Worm (Caenorhabditis elegans): ENCODE data around the gene pgph-2.

Gene pgph-2

ce11 chrV:5782687-5783086 is 17.8 kb downstream of the pgph-2 start, which contains the start of gene fbxa-183:
fbxa-183 (minus strand) TSS chrV:5782787.
- no peak for TF ChIP-seq nhr-6 (tag; optimal IDR thresholded peaks at IDR 0.05)
- TF ChIP-seq skn-1 (tag; optimal IDR thresholded peaks at IDR 0.05) = no peak
- no peak for TF ChIP-seq gmeb-1 (tag; optimal IDR thresholded peaks at IDR 0.05)
- TF ChIP-seq ZK546.5 (tag; optimal IDR thresholded peaks at IDR 0.05) = no peak
- no peak for TF ChIP-seq ztf-1 (GFP tag; conservative IDR thresholded peaks at IDR 0.05)
- TF ChIP-seq unc-62 (GFP tag; optimal IDR thresholded peaks at IDR 0.05) = no peak
- TF ChIP-seq egl-27 (tag; optimal IDR thresholded peaks at IDR 0.05) = no peak
- TF ChIP-seq sma-9 (GFP tag; optimal IDR thresholded peaks at IDR 0.05) = no peak
- no peak for TF ChIP-seq sma-9 (tag; optimal IDR thresholded peaks at IDR 0.05)
- TF ChIP-seq ama-1 (optimal IDR thresholded peaks at IDR 0.05) = no peak

ce11 chrV:5785372-5785771 is 20.4 kb downstream of the pgph-2 start, which contains the start of gene F44E7.7:
F44E7.7 (minus strand) TSS chrV:5785472.
- TF ChIP-seq unc-39 (tag; optimal IDR thresholded peaks at IDR 0.05) (no peak), gmeb-1 (tag; optimal IDR thresholded peaks at IDR 0.05) (no peak), F13H6.1 (tag; optimal IDR thresholded peaks at IDR 0.05) (no peak), sma-9 (GFP tag; optimal IDR thresholded peaks at IDR 0.05) (no peak), sma-9 (tag; optimal IDR thresholded peaks at IDR 0.05) (no peak), nhr-77 (tag; optimal IDR thresholded peaks at IDR 0.05) (no peak), mbf-1 (tag; optimal IDR thresholded peaks at IDR 0.05) (no peak)

DNA sequence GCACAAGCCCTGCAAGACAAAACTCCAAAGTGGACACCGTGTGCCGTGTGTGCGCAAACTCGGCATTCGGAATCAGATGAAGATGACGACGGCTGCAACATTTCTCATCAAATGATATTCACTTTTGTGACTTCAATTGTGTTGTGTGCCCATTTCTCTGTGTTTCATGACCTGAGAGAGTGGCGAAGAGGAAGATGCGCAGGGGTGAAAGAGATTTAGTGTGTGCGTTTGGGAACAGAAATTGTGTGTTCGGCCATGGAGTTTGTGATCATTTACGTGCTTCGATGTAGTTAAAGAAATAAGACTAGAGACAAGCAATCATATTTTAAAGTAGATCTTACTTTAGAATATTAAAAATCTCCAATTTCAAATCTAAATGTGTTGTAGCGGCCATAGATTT is 23.7 kb downstream of the pgph-2 start:
- TF ChIP-seq nhr-129 (tag; optimal IDR thresholded peaks at IDR 0.05) = no peak
- TF ChIP-seq sma-3 (GFP tag; optimal IDR thresholded peaks at IDR 0.05) = no peak
- no peak for TF ChIP-seq snpc-4 (tag; optimal IDR thresholded peaks at IDR 0.05)
- no peak for TF ChIP-seq crh-2 (tag; optimal IDR thresholded peaks at IDR 0.05)
- TF ChIP-seq ztf-11 (tag; optimal IDR thresholded peaks at IDR 0.05) = no peak
- peak; percentile 18 for TF ChIP-seq fos-1 (tag; optimal IDR thresholded peaks at IDR 0.05)
- peak in 1 of 2 experiments; percentile 10 for TF ChIP-seq lsy-2 (tag; optimal IDR thresholded peaks at IDR 0.05)
- no peak for TF ChIP-seq nhr-10 (tag; optimal IDR thresholded peaks at IDR 0.05)
- TF ChIP-seq F13H6.1 (tag; optimal IDR thresholded peaks at IDR 0.05) = no peak
- peak; percentile 20 for TF ChIP-seq sma-9 (GFP tag; optimal IDR thresholded peaks at IDR 0.05)
- TF ChIP-seq sma-9 (tag; optimal IDR thresholded peaks at IDR 0.05) = no peak

ce11 chrV:5790497-5791280 is 25.8 kb downstream of the pgph-2 start, which contains the start of the genes nhr-142 and F44E7.9:
nhr-142 (minus strand) TSS chrV:5790553.
F44E7.9 (plus strand) TSS chrV:5791230.
- TF ChIP-seq lin-11 (tag; optimal IDR thresholded peaks at IDR 0.05) = peak; percentile 57
- TF ChIP-seq elt-3 (tag; optimal IDR thresholded peaks at IDR 0.05) = no peak
- TF ChIP-seq blmp-1 (tag; optimal IDR thresholded peaks at IDR 0.05; ENCODE audit: insufficient read depth) = peak; percentile 7
- no peak for TF ChIP-seq nhr-237 (tag; optimal IDR thresholded peaks at IDR 0.05)
- TF ChIP-seq ztf-4 (tag; optimal IDR thresholded peaks at IDR 0.05) = no peak
- TF ChIP-seq ama-1 (optimal IDR thresholded peaks at IDR 0.05) = no peak
- no peak for TF ChIP-seq skn-1 (tag; optimal IDR thresholded peaks at IDR 0.05)
- peak; percentile 70 for TF ChIP-seq nhr-25 (tag; optimal IDR thresholded peaks at IDR 0.05)
- TF ChIP-seq lin-13 (GFP tag; optimal IDR thresholded peaks at IDR 0.05) = peak; percentile 86
- peak in 1 of 2 experiments; percentile 29 for TF ChIP-seq mdl-1 (tag; optimal IDR thresholded peaks at IDR 0.05)
- no peak for TF ChIP-seq ztf-1 (GFP tag; conservative IDR thresholded peaks at IDR 0.05)
- TF ChIP-seq ztf-11 (tag; optimal IDR thresholded peaks at IDR 0.05) = peak; percentile 16
- TF ChIP-seq F13H6.1 (tag; optimal IDR thresholded peaks at IDR 0.05) = peak; percentile 85
- TF ChIP-seq nhr-129 (tag; optimal IDR thresholded peaks at IDR 0.05) = peak; percentile 87
- peak; percentile 16 for TF ChIP-seq nhr-77 (tag; optimal IDR thresholded peaks at IDR 0.05)
- peak; percentile 87 for TF ChIP-seq C34F6.9 (tag; optimal IDR thresholded peaks at IDR 0.05)
- TF ChIP-seq egl-27 (tag; optimal IDR thresholded peaks at IDR 0.05) = peak; percentile 47
- TF ChIP-seq elt-1 (tag; optimal IDR thresholded peaks at IDR 0.05) = no peak
- peak; percentile 90 for TF ChIP-seq sma-3 (GFP tag; optimal IDR thresholded peaks at IDR 0.05)
- no peak for TF ChIP-seq lin-39 (tag; optimal IDR thresholded peaks at IDR 0.05)
- peak; percentile 91 for TF ChIP-seq sma-9 (GFP tag; optimal IDR thresholded peaks at IDR 0.05)
- no peak for TF ChIP-seq sma-9 (tag; optimal IDR thresholded peaks at IDR 0.05)
- TF ChIP-seq R02D3.7 (tag; optimal IDR thresholded peaks at IDR 0.05) = peak; percentile 7
- no peak for TF ChIP-seq nhr-10 (tag; optimal IDR thresholded peaks at IDR 0.05)
- TF ChIP-seq unc-39 (tag; optimal IDR thresholded peaks at IDR 0.05) = no peak
- peak; percentile 58 for TF ChIP-seq nhr-21 (tag; optimal IDR thresholded peaks at IDR 0.05)
- peak; percentile 33 for TF ChIP-seq zag-1 (tag; optimal IDR thresholded peaks at IDR 0.05)
- TF ChIP-seq aly-2 (tag; optimal IDR thresholded peaks at IDR 0.05) = no peak
- TF ChIP-seq unc-55 (GFP tag; optimal IDR thresholded peaks at IDR 0.05) = peak; percentile 90
- TF ChIP-seq unc-62 (GFP tag; optimal IDR thresholded peaks at IDR 0.05) = no peak
- peak; percentile 69 for TF ChIP-seq crh-2 (tag; optimal IDR thresholded peaks at IDR 0.05)
- peak; percentile 30 for TF ChIP-seq snpc-4 (tag; optimal IDR thresholded peaks at IDR 0.05)
- peak; percentile 83 for TF ChIP-seq mab-5 (tag; optimal IDR thresholded peaks at IDR 0.05)
- TF ChIP-seq ceh-82 (tag; optimal IDR thresholded peaks at IDR 0.05) = peak; percentile 63
- no peak for TF ChIP-seq ceh-16 (tag; optimal IDR thresholded peaks at IDR 0.05)
- TF ChIP-seq sem-4 (tag; optimal IDR thresholded peaks at IDR 0.05) = peak; percentile 64
- TF ChIP-seq mbf-1 (tag; optimal IDR thresholded peaks at IDR 0.05) = no peak
- TF ChIP-seq ZK546.5 (tag; optimal IDR thresholded peaks at IDR 0.05) = no peak
- no peak for TF ChIP-seq nhr-11 (tag; optimal IDR thresholded peaks at IDR 0.05)
- TF ChIP-seq fos-1 (tag; optimal IDR thresholded peaks at IDR 0.05) = peak; percentile 66
- peak; percentile 86 for TF ChIP-seq gmeb-1 (tag; optimal IDR thresholded peaks at IDR 0.05)
